Fruit fly (Drosophila melanogaster): ENCODE measurements around the gene Grp170.

Grp170 gene

dm6 chrX:2296230-2297044 lies 21.6 kb upstream of the Grp170 start (continued):
- TF ChIP-seq CrebB (tag; optimal IDR thresholded peaks at IDR 0.05) (peak; percentile 87), Med (GFP tag) (peak; percentile 98), ap (GFP tag; IDR thresholded peaks at IDR 0.05) (peak; percentile 37; the same call in 1 of the 2 replicates), Meics (GFP tag; optimal IDR thresholded peaks at IDR 0.05) (peak; percentile 95), tna (GFP tag; IDR thresholded peaks at IDR 0.05; ENCODE audit: partially characterized antibody) (no peak), pros (GFP tag; optimal IDR thresholded peaks at IDR 0.05) (peak; percentile 54), CG10431 (GFP tag; optimal IDR thresholded peaks at IDR 0.05) (peak; percentile 86), nerfin-1 (tag; optimal IDR thresholded peaks at IDR 0.05) (peak; percentile 93), CG15269 (tag; optimal IDR thresholded peaks at IDR 0.05) (peak; percentile 94), odd (GFP tag; optimal IDR thresholded peaks at IDR 0.05) (peak; percentile 94), Poxn (GFP tag; IDR thresholded peaks at IDR 0.05) (peak; percentile 6; the same call in 1 of the 2 replicates)

dm6 chrX:2295435-2296229 lies 20.8 kb upstream of the Grp170 start, which contains the start of gene Raf:
Raf (plus strand) TSS chrX:2295466.
- TF ChIP-seq HLH3B (GFP tag; IDR thresholded peaks at IDR 0.05) (no peak; the same call in 1 of the 2 replicates), Atf-2 (GFP tag; optimal IDR thresholded peaks at IDR 0.05) (no peak), seq (GFP tag; IDR thresholded peaks at IDR 0.05) (no peak), ara (GFP tag; IDR thresholded peaks at IDR 0.05) (no peak), CG3163 (GFP tag; optimal IDR thresholded peaks at IDR 0.05) (no peak), zen2 (GFP tag; IDR thresholded peaks at IDR 0.05; ENCODE audit: partially characterized antibody) (no peak), CG9932 (GFP tag; IDR thresholded peaks at IDR 0.05) (no peak), CG11695 (GFP tag; IDR thresholded peaks at IDR 0.05) (no peak), Optix (GFP tag; IDR thresholded peaks at IDR 0.05) (no peak), CG7357 (GFP tag; IDR thresholded peaks at IDR 0.05) (no peak; the same call in 2 of the 3 replicates), CG17612 (GFP tag; IDR thresholded peaks at IDR 0.05) (no peak), CG1603 (tag; optimal IDR thresholded peaks at IDR 0.05) (no peak), CG4617 (GFP tag; optimal IDR thresholded peaks at IDR 0.05; ENCODE audit: borderline replicate concordance) (no peak), E2f1 (GFP tag; IDR thresholded peaks at IDR 0.05) (no peak), odd (GFP tag; optimal IDR thresholded peaks at IDR 0.05) (no peak), Hr39 (optimal IDR thresholded peaks at IDR 0.05) (no peak), Blimp-1 (GFP tag; optimal IDR thresholded peaks at IDR 0.05) (no peak), CG1832 (GFP tag; optimal IDR thresholded peaks at IDR 0.05) (no peak), cad (GFP tag; optimal IDR thresholded peaks at IDR 0.05) (peak; percentile 21), CG9215 (GFP tag; IDR thresholded peaks at IDR 0.05) (no peak), sens (GFP tag) (no peak), CG6175 (GFP tag; IDR thresholded peaks at IDR 0.05) (peak; percentile 67; the same call in 2 of the 3 replicates), CG13624 (GFP tag; optimal IDR thresholded peaks at IDR 0.05) (no peak), CG9609 (GFP tag; optimal IDR thresholded peaks at IDR 0.05) (no peak), tna (GFP tag; IDR thresholded peaks at IDR 0.05; ENCODE audit: partially characterized antibody) (no peak), dati (GFP tag; IDR thresholded peaks at IDR 0.05) (no peak), insv (GFP tag; optimal IDR thresholded peaks at IDR 0.05) (no peak), CG8359 (GFP tag; optimal IDR thresholded peaks at IDR 0.05; ENCODE audit: borderline replicate concordance) (no peak), CG2889 (GFP tag; IDR thresholded peaks at IDR 0.05) (peak; percentile 62; the same call in 1 of the 3 replicates), zen (tag; optimal IDR thresholded peaks at IDR 0.05) (no peak), MESR4 (GFP tag; optimal IDR thresholded peaks at IDR 0.05) (no peak), sob (GFP tag; IDR thresholded peaks at IDR 0.05) (no peak), NC2β (GFP tag; optimal IDR thresholded peaks at IDR 0.05) (no peak), YL-1 (GFP tag; optimal IDR thresholded peaks at IDR 0.05) (no peak), BEAF-32 (GFP tag; optimal IDR thresholded peaks at IDR 0.05) (no peak), Drgx (GFP tag; IDR thresholded peaks at IDR 0.05) (no peak), Dek (tag; optimal IDR thresholded peaks at IDR 0.05) (no peak), ems (GFP tag; optimal IDR thresholded peaks at IDR 0.05) (no peak)

Data from whole organism, embryonic.